Fruit fly (Drosophila melanogaster): Measurements from ENCODE around the gene CG46515.
"Not testable (repeated sequence)": the region's sequence is repeated elsewhere in the genome, so short reads cannot be mapped to it uniquely, and the experiment has no call there.

CG46515 gene

dm6 chrX:22191973-22192372 lies 10.0 kb upstream of the CG46515 start, which contains the start of gene CG46513:
TSS of gene CG46513 (plus strand) at chrX:22192273.
- TF ChIP-seq lz, fd85E, CG7368 (GFP tag; optimal IDR thresholded peaks at IDR 0.05): not testable (repeated sequence)

dm6 chrX:22196874-22197273 lies 5.1 kb upstream of the CG46515 start, which contains the start of gene CG46514:
TSS of gene CG46514 (plus strand) at chrX:22197174.
- TF ChIP-seq spab (GFP tag; optimal IDR thresholded peaks at IDR 0.05); fkh (GFP tag; optimal IDR thresholded peaks at IDR 0.05); Gug (GFP tag; IDR thresholded peaks at IDR 0.05): not testable (repeated sequence)

dm6 chrX:22212028-22212427 lies 10.0 kb downstream of the CG46515 start, which contains the start of gene CG46516:
TSS of gene CG46516 (plus strand) at chrX:22212328.
- TF ChIP-seq CG8632, net, CG10669 (GFP tag; optimal IDR thresholded peaks at IDR 0.05): not testable (repeated sequence)

- not testable (repeated sequence) for TF ChIP-seq Blimp-1, CG3919, ss (GFP tag; optimal IDR thresholded peaks at IDR 0.05)
Measured at dm6 chrX:22217079-22217478, 15.1 kb downstream of the CG46515 start, which contains the start of gene CG46517. TSS of gene CG46517 (plus strand) at chrX:22217379.

dm6 chrX:22226273-22226672 lies 24.3 kb downstream of the CG46515 start, which contains the start of gene CG46518:
TSS of gene CG46518 (plus strand) at chrX:22226573.
- TF ChIP-seq net, CG8632, Eip93F (GFP tag; optimal IDR thresholded peaks at IDR 0.05): not testable (repeated sequence)

- TF ChIP-seq net (GFP tag; optimal IDR thresholded peaks at IDR 0.05); CG11294 (GFP tag; IDR thresholded peaks at IDR 0.05); CG9139 (GFP tag; optimal IDR thresholded peaks at IDR 0.05): not testable (repeated sequence)
Measured at dm6 chrX:22231270-22231669, 29.3 kb downstream of the CG46515 start, which contains the start of gene CG46519. TSS of gene CG46519 (plus strand) at chrX:22231570.

- TF ChIP-seq CG6854 (GFP tag; optimal IDR thresholded peaks at IDR 0.05); dac (GFP tag; optimal IDR thresholded peaks at IDR 0.05); Eip78C (GFP tag): not testable (repeated sequence)
Measured at dm6 chrX:22236265-22236664, 34.3 kb downstream of the CG46515 start, which contains the start of gene CG46520. TSS of gene CG46520 (plus strand) at chrX:22236565.

- TF ChIP-seq CG8119 (GFP tag; IDR thresholded peaks at IDR 0.05); dsx (GFP tag; optimal IDR thresholded peaks at IDR 0.05; ENCODE audit: poor library complexity, severe bottlenecking); Hr4 (GFP tag; optimal IDR thresholded peaks at IDR 0.05): not testable (repeated sequence)
Measured at dm6 chrX:22241272-22241671, 39.3 kb downstream of the CG46515 start, which contains the start of gene CG46521. TSS of gene CG46521 (plus strand) at chrX:22241572.

dm6 chrX:22246300-22246699 lies 44.3 kb downstream of the CG46515 start, which contains the start of gene CG46522:
TSS of gene CG46522 (plus strand) at chrX:22246600.
- not testable (repeated sequence) for TF ChIP-seq CG10669, CG6792, ss (GFP tag; optimal IDR thresholded peaks at IDR 0.05)

All from whole organism, prepupa.